Worm (Caenorhabditis elegans) whole organism, early embryonic: ENCODE results near the gene M05D6.1.

Experiments
- B0310.2 ChIP-seq: sonication (generic microtip); optimal IDR thresholded peaks from 2 replicates; lab custom pipeline; 2016; ENCODE audit warnings: mild to moderate bottlenecking, missing genetic modification characterization, missing compliant biosample characterization
- ama-1 ChIP-seq: fragments of 150-350 bp; optimal IDR thresholded peaks from 2 replicates; lab custom pipeline; 2014
- ceh-36 ChIP-seq: sonication (generic microtip); optimal IDR thresholded peaks from 2 replicates; lab custom pipeline; 2016; ENCODE audit warnings: missing genetic modification characterization, inconsistent platforms, missing compliant biosample characterization
- flt-1 ChIP-seq: fragments of 200-800 bp; sonication (Bioruptor generic); IDR thresholded peaks from 2 replicates; pipeline ENCODE4 v1.3.6; 2022; ENCODE audit warnings: missing genetic modification characterization, missing compliant biosample characterization
- tbx-37 ChIP-seq: fragments of 200-800 bp; sonication (Bioruptor generic); conservative IDR thresholded peaks from 2 replicates; pipeline ENCODE4 v1.3.6; 2022; ENCODE audit warnings: missing genetic modification reagents, missing genetic modification characterization, missing compliant biosample characterization
- tra-4 ChIP-seq: sonication (generic microtip); optimal IDR thresholded peaks from 2 replicates; lab custom pipeline; 2017; ENCODE audit warnings: missing genetic modification characterization, missing compliant biosample characterization

ce11 chrII:8488123-8488522 lies 12.9 kb upstream of the M05D6.1 start:
- no peak for TF ChIP-seq tra-4 (tag; lab: Kevin White, UChicago)
- TF ChIP-seq ama-1, result no peak
- TF ChIP-seq B0310.2 (tag; lab: Kevin White, UChicago), result no peak
- no peak for TF ChIP-seq flt-1 (GFP tag; lab: Robert Waterston, UW)
- no peak for TF ChIP-seq ceh-36 (tag; lab: Kevin White, UChicago)
- TF ChIP-seq tbx-37 (GFP tag; lab: Robert Waterston, UW), result no peak
